Fruit fly (Drosophila melanogaster) whole organism, embryonic: Measurements from ENCODE around the gene CG31103.

ENCODE experiments used
- Aef1 ChIP-seq: fragments of 200-800 bp; sonication (Bioruptor generic); IDR thresholded peaks from 3 replicates; pipeline ENCODE4 v1.3.6; 2022; ENCODE audit warnings: missing biosample characterization, missing genetic modification characterization
- Asciz ChIP-seq: fragments of 200-800 bp; sonication (Bioruptor generic); optimal IDR thresholded peaks from 2 replicates; lab custom pipeline; 2017; ENCODE audit warnings: missing biosample characterization, mild to moderate bottlenecking, missing genetic modification characterization, missing genetic modification reagents
- Atf6 ChIP-seq: fragments of 200-800 bp; sonication (Bioruptor generic); IDR thresholded peaks from 2 replicates; pipeline ENCODE4 v1.3.6; 2022; ENCODE audit warnings: missing biosample characterization, missing genetic modification characterization
- B-H2 ChIP-seq: fragments of 200-800 bp; sonication (Bioruptor generic); optimal IDR thresholded peaks from 2 replicates; lab custom pipeline; 2018; ENCODE audit warnings: missing biosample characterization, mild to moderate bottlenecking, missing genetic modification characterization
- CG10267 ChIP-seq: fragments of 200-800 bp; sonication (Bioruptor generic); optimal IDR thresholded peaks from 2 replicates; lab custom pipeline; 2018; ENCODE audit warnings: missing biosample characterization, mild to moderate bottlenecking, missing genetic modification characterization, moderate library complexity
- CG12391 ChIP-seq: fragments of 200-800 bp; sonication (Bioruptor generic); optimal IDR thresholded peaks from 3 replicates; lab custom pipeline; 2018; ENCODE audit warnings: missing biosample characterization, mild to moderate bottlenecking, missing genetic modification characterization, moderate library complexity
- CG12659 ChIP-seq: fragments of 200-800 bp; sonication (Bioruptor generic); optimal IDR thresholded peaks from 3 replicates; lab custom pipeline; 2017; ENCODE audit warnings: mild to moderate bottlenecking, missing biosample characterization, missing genetic modification reagents, missing genetic modification characterization
- CG13424 ChIP-seq: fragments of 200-800 bp; sonication (Bioruptor generic); optimal IDR thresholded peaks from 2 replicates; lab custom pipeline; 2019; ENCODE audit warnings: missing biosample characterization, mild to moderate bottlenecking, missing genetic modification characterization, moderate library complexity
- CG13894 ChIP-seq: fragments of 200-800 bp; sonication (Bioruptor generic); optimal IDR thresholded peaks from 3 replicates; lab custom pipeline; 2018; ENCODE audit warnings: missing biosample characterization, mild to moderate bottlenecking, missing genetic modification characterization, moderate library complexity
- CG14710 ChIP-seq: fragments of 200-800 bp; sonication (Bioruptor generic); optimal IDR thresholded peaks from 3 replicates; lab custom pipeline; 2019; ENCODE audit warnings: missing biosample characterization, mild to moderate bottlenecking, missing genetic modification characterization, moderate library complexity
- CG15514 ChIP-seq: fragments of 200-800 bp; sonication (Bioruptor generic); optimal IDR thresholded peaks from 3 replicates; lab custom pipeline; 2017; ENCODE audit warnings: missing biosample characterization, missing genetic modification characterization, mild to moderate bottlenecking, moderate library complexity, missing genetic modification reagents
- CG15601 ChIP-seq: fragments of 200-800 bp; sonication (Bioruptor generic); optimal IDR thresholded peaks from 3 replicates; lab custom pipeline; 2019; ENCODE audit warnings: missing biosample characterization, mild to moderate bottlenecking, missing genetic modification characterization, moderate library complexity
- CG15696 ChIP-seq: fragments of 200-800 bp; sonication (Bioruptor generic); optimal IDR thresholded peaks from 2 replicates; lab custom pipeline; 2019; ENCODE audit warnings: missing biosample characterization, mild to moderate bottlenecking, missing genetic modification characterization, moderate library complexity
- CG1603 ChIP-seq: fragments of 200-800 bp; sonication (Bioruptor generic); optimal IDR thresholded peaks from 2 replicates; lab custom pipeline; 2019; ENCODE audit warnings: missing biosample characterization, mild to moderate bottlenecking, missing genetic modification characterization, moderate library complexity
- CG16813 ChIP-seq: fragments of 200-800 bp; sonication (Bioruptor generic); IDR thresholded peaks from 3 replicates; pipeline ENCODE4 v1.3.6; 2022; ENCODE audit warnings: missing biosample characterization, missing genetic modification characterization; ENCODE audit not compliant: partially characterized antibody
- CG17361 ChIP-seq: fragments of 200-800 bp; sonication (Bioruptor generic); IDR thresholded peaks from 3 replicates; pipeline ENCODE4 v1.3.6; 2022; ENCODE audit warnings: missing biosample characterization, missing genetic modification characterization
- CG2116 ChIP-seq: fragments of 200-800 bp; sonication (Bioruptor generic); optimal IDR thresholded peaks from 3 replicates; lab custom pipeline; 2018; ENCODE audit warnings: missing biosample characterization, mild to moderate bottlenecking, missing genetic modification characterization
- CG31224 ChIP-seq: fragments of 200-800 bp; sonication (Bioruptor generic); IDR thresholded peaks from 2 replicates; pipeline ENCODE4 v1.3.6; 2022; ENCODE audit warnings: missing biosample characterization, missing genetic modification characterization
- CG33557 ChIP-seq: fragments of 200-800 bp; sonication (Bioruptor generic); optimal IDR thresholded peaks from 2 replicates; lab custom pipeline; 2019; ENCODE audit warnings: missing biosample characterization, mild to moderate bottlenecking, missing genetic modification characterization, moderate library complexity
- CG4282 ChIP-seq: fragments of 200-800 bp; sonication (Bioruptor generic); optimal IDR thresholded peaks from 2 replicates; lab custom pipeline; 2016; ENCODE audit warnings: missing biosample characterization, missing genetic modification characterization
- CG7357 ChIP-seq: fragments of 200-800 bp; sonication (Bioruptor generic); IDR thresholded peaks from 3 replicates; pipeline ENCODE4 v1.3.6; 2022; ENCODE audit warnings: missing biosample characterization, missing genetic modification characterization
- CG8290 ChIP-seq, 3 experiments: fragments of 200-800 bp; sonication (Bioruptor generic); optimal IDR thresholded peaks; 2 replicates each; lab custom pipeline; 2016 to 2019; ENCODE audit warnings: missing biosample characterization in 3 of 3, missing genetic modification characterization in 3 of 3, mild to moderate bottlenecking in 2 of 3, moderate library complexity in 1 of 3
- CG8924 ChIP-seq: fragments of 200-800 bp; optimal IDR thresholded peaks from 3 replicates; lab custom pipeline; 2019; ENCODE audit warnings: missing biosample characterization, mild to moderate bottlenecking, missing genetic modification characterization, moderate library complexity
- CTCF ChIP-seq: fragments of 200-800 bp; sonication (Bioruptor generic); optimal IDR thresholded peaks from 2 replicates; lab custom pipeline; 2017; ENCODE audit warnings: missing biosample characterization, mild to moderate bottlenecking, missing genetic modification characterization, moderate library complexity
- CoRest ChIP-seq: fragments of 200-800 bp; sonication (Bioruptor generic); optimal IDR thresholded peaks from 3 replicates; lab custom pipeline; 2018; ENCODE audit warnings: missing biosample characterization, mild to moderate bottlenecking, missing genetic modification characterization, moderate library complexity
- Dref ChIP-seq: fragments of 200-800 bp; sonication (Bioruptor generic); IDR thresholded peaks from 2 replicates; pipeline ENCODE4 v1.3.6; 2022; ENCODE audit warnings: missing biosample characterization, missing genetic modification characterization
- E2f2 ChIP-seq: fragments of 200-800 bp; sonication (Bioruptor generic); IDR thresholded peaks from 2 replicates; pipeline ENCODE4 v1.3.6; 2022; ENCODE audit warnings: missing biosample characterization, missing genetic modification characterization
- ERR ChIP-seq: fragments of 200-800 bp; sonication (Bioruptor generic); optimal IDR thresholded peaks from 2 replicates; lab custom pipeline; 2016; ENCODE audit warnings: missing biosample characterization, missing genetic modification characterization
- Ets97D ChIP-seq: fragments of 200-800 bp; sonication (Bioruptor generic); optimal IDR thresholded peaks from 3 replicates; lab custom pipeline; 2016; ENCODE audit warnings: missing biosample characterization, missing genetic modification characterization
- Hmr ChIP-seq: fragments of 200-800 bp; sonication (Bioruptor generic); optimal IDR thresholded peaks from 3 replicates; lab custom pipeline; 2017; ENCODE audit warnings: mild to moderate bottlenecking, missing biosample characterization, missing genetic modification reagents, missing genetic modification characterization
- Lhr ChIP-seq: fragments of 200-800 bp; sonication (Bioruptor generic); optimal IDR thresholded peaks from 3 replicates; lab custom pipeline; 2017; ENCODE audit warnings: mild to moderate bottlenecking, missing biosample characterization, missing genetic modification reagents, missing genetic modification characterization
- Med ChIP-seq: fragments of 200-800 bp; sonication (Bioruptor generic); peaks from one replicate; lab custom pipeline; 2016; ENCODE audit warnings: missing biosample characterization, missing genetic modification characterization, mild to moderate bottlenecking, inconsistent platforms, moderate library complexity
- Myb ChIP-seq: fragments of 200-800 bp; sonication (Bioruptor generic); optimal IDR thresholded peaks from 2 replicates; lab custom pipeline; 2016; ENCODE audit warnings: missing biosample characterization, missing genetic modification characterization
- Nf-YC ChIP-seq: fragments of 200-800 bp; optimal IDR thresholded peaks from 3 replicates; lab custom pipeline; 2019; ENCODE audit warnings: missing biosample characterization, mild to moderate bottlenecking, missing genetic modification characterization, moderate library complexity
- Opbp ChIP-seq: fragments of 200-800 bp; sonication (Bioruptor generic); IDR thresholded peaks from 3 replicates; pipeline ENCODE4 v1.3.6; 2022; ENCODE audit warnings: missing biosample characterization, missing genetic modification characterization; ENCODE audit not compliant: partially characterized antibody
- YL-1 ChIP-seq: fragments of 200-800 bp; sonication (Bioruptor generic); optimal IDR thresholded peaks from 3 replicates; lab custom pipeline; 2017; ENCODE audit warnings: missing biosample characterization, mild to moderate bottlenecking, missing genetic modification characterization
- fd3F ChIP-seq: fragments of 200-800 bp; sonication (Bioruptor generic); optimal IDR thresholded peaks from 2 replicates; lab custom pipeline; 2018; ENCODE audit warnings: missing biosample characterization, mild to moderate bottlenecking, missing genetic modification characterization, moderate library complexity
- her ChIP-seq: fragments of 200-800 bp; sonication (Bioruptor generic); optimal IDR thresholded peaks from 2 replicates; lab custom pipeline; 2016; ENCODE audit warnings: missing biosample characterization, missing genetic modification characterization
- insv ChIP-seq, 2 experiments: fragments of 200-800 bp; sonication (Bioruptor generic); optimal IDR thresholded peaks; 3 replicates each; lab custom pipeline; 2016 to 2018; ENCODE audit warnings: missing biosample characterization in 2 of 2, missing genetic modification characterization in 2 of 2
- kay ChIP-seq: fragments of 200-800 bp; sonication (Bioruptor generic); optimal IDR thresholded peaks from 2 replicates; lab custom pipeline; 2016; ENCODE audit warnings: missing biosample characterization, missing genetic modification characterization
- pita ChIP-seq: fragments of 200-800 bp; sonication (Bioruptor generic); optimal IDR thresholded peaks from 2 replicates; lab custom pipeline; 2017; ENCODE audit warnings: missing biosample characterization, mild to moderate bottlenecking, missing genetic modification characterization
- pzg ChIP-seq: fragments of 200-800 bp; sonication (Bioruptor generic); optimal IDR thresholded peaks from 3 replicates; lab custom pipeline; 2018; ENCODE audit warnings: missing biosample characterization, mild to moderate bottlenecking, missing genetic modification characterization, moderate library complexity
- sqz ChIP-seq: fragments of 200-800 bp; sonication (Bioruptor generic); optimal IDR thresholded peaks from 3 replicates; lab custom pipeline; 2018; ENCODE audit warnings: missing biosample characterization, mild to moderate bottlenecking, missing genetic modification characterization
- stwl ChIP-seq: fragments of 200-800 bp; sonication (Bioruptor generic); optimal IDR thresholded peaks from 3 replicates; lab custom pipeline; 2018; ENCODE audit warnings: missing biosample characterization, mild to moderate bottlenecking, missing genetic modification characterization, moderate library complexity
- tap ChIP-seq: fragments of 200-800 bp; optimal IDR thresholded peaks from 3 replicates; lab custom pipeline; 2019; ENCODE audit warnings: missing biosample characterization, mild to moderate bottlenecking, missing genetic modification characterization, moderate library complexity
- trem ChIP-seq: fragments of 200-800 bp; optimal IDR thresholded peaks from 3 replicates; lab custom pipeline; 2019; ENCODE audit warnings: missing biosample characterization, mild to moderate bottlenecking, missing genetic modification characterization, moderate library complexity
- wdn ChIP-seq: fragments of 200-800 bp; sonication (Bioruptor generic); IDR thresholded peaks from 2 replicates; pipeline ENCODE4 v1.3.6; 2022; ENCODE audit warnings: missing biosample characterization, missing genetic modification characterization
- z ChIP-seq: fragments of 200-800 bp; sonication (Bioruptor generic); IDR thresholded peaks from 3 replicates; pipeline ENCODE4 v1.3.6; 2022; ENCODE audit warnings: missing biosample characterization, missing genetic modification characterization

Gene CG31103

DNA sequence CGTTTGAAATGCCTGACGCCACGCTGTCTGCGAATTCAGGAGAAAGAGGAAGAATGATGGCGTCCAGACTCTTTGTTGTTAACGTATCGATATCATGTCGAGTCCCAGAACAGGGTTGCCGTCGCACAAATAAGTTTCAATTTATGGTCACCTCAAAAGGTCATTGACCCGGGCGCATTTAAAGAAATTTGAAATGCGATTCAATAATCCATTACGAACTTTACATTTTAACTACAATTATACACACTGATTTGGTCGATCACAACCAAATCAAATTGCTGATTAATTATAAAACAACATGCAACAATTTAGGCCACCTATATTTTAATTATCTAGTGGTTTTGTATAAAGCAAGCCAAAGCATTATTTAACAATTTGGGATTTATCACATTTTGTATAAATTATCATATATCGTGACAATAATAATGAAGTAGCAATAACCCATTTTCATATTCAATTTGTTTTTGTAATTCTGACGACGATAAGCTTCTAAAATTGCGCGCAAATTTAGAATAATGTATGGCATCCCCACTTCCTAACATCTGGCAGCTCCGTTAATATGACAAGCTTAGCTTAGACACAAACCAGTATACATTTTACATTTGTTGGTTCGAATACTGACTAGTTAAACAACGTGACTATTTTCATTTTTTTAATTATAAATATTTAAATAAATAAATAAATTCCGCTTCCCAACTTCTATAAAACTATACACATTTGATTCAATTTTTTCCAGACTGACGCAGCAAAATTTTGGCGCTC, 26.1 kb downstream of the CG31103 start, which contains the start of gene bam (continued):
- 0 out of 2 replicates have a peak, but pooled peaks have one; percentile 32 for TF ChIP-seq Dref
- TF ChIP-seq CG1603 (tag; lab: Kevin White, UChicago) = peak; percentile 57
- TF ChIP-seq CG13894 (tag; lab: Kevin White, UChicago) = peak; percentile 27
- no peak for TF ChIP-seq ERR (GFP tag; lab: Kevin White, UChicago)
- TF ChIP-seq YL-1 (GFP tag; lab: Kevin White, UChicago) = peak; percentile 18
- peak; percentile 76 for TF ChIP-seq CTCF (GFP tag; lab: Kevin White, UChicago)
- TF ChIP-seq CG12391 (tag; lab: Kevin White, UChicago) = peak; percentile 33
- TF ChIP-seq fd3F (GFP tag; lab: Kevin White, UChicago) = no peak
- peak; percentile 7 for TF ChIP-seq CG15696 (tag; lab: Kevin White, UChicago)
- TF ChIP-seq CG31224 = no peak
- TF ChIP-seq CoRest (tag; lab: Kevin White, UChicago) = peak; percentile 64
- TF ChIP-seq kay (GFP tag; lab: Kevin White, UChicago) = no peak
- TF ChIP-seq wdn (GFP tag; lab: Robert Waterston, UW) = no peak
- no peak for TF ChIP-seq Atf6 (GFP tag; lab: Robert Waterston, UW)
- no peak for TF ChIP-seq z (GFP tag; lab: Robert Waterston, UW)
- peak; percentile 14; the same call in 1 of the 3 replicates for TF ChIP-seq Aef1 (GFP tag; lab: Robert Waterston, UW)
- TF ChIP-seq CG14710 (tag; lab: Kevin White, UChicago) = peak; percentile 45
- no peak for TF ChIP-seq CG4282 (GFP tag; lab: Kevin White, UChicago)
- peak; percentile 97 for TF ChIP-seq E2f2 (GFP tag; lab: Robert Waterston, UW)
- peak; percentile 81 for TF ChIP-seq pzg (GFP tag; lab: Kevin White, UChicago)
- no peak for TF ChIP-seq CG7357
- peak; percentile 83 for TF ChIP-seq stwl (tag; lab: Kevin White, UChicago)
- peak; percentile 46 for TF ChIP-seq Nf-YC (tag; lab: Kevin White, UChicago)
- TF ChIP-seq her (GFP tag; lab: Kevin White, UChicago) = no peak
- TF ChIP-seq CG17361 (GFP tag; lab: Robert Waterston, UW) = 0 out of 3 replicates have a peak, but pooled peaks have one; percentile 24
- TF ChIP-seq CG16813 (GFP tag; lab: Robert Waterston, UW) = no peak
- peak; percentile 89 for TF ChIP-seq CG15514 (GFP tag; lab: Kevin White, UChicago)
- TF ChIP-seq sqz = no peak
- TF ChIP-seq CG8924 = peak; percentile 4
- TF ChIP-seq CG8290 (GFP tag; optimal IDR thresholded peaks at IDR 0.05; lab: Kevin White, UChicago) = peak; percentile 43
- TF ChIP-seq CG8290 (tag; optimal IDR thresholded peaks at IDR 0.05; lab: Kevin White, UChicago) = no peak
- TF ChIP-seq CG13424 (tag; lab: Kevin White, UChicago) = peak; percentile 7
- TF ChIP-seq CG2116 (GFP tag; lab: Kevin White, UChicago) = peak; percentile 36
- no peak for TF ChIP-seq Asciz (GFP tag; lab: Kevin White, UChicago)
- TF ChIP-seq tap (tag; lab: Kevin White, UChicago) = peak; percentile 14
- peak; percentile 56 for TF ChIP-seq Med
- peak; percentile 22 for TF ChIP-seq CG15601 (tag; lab: Kevin White, UChicago)
- peak; percentile 59 for TF ChIP-seq Hmr
- peak; percentile 58 for TF ChIP-seq B-H2
- TF ChIP-seq Lhr (GFP tag; lab: Kevin White, UChicago) = peak; percentile 84
- peak; percentile 53 for TF ChIP-seq CG10267
- peak; percentile 86 for TF ChIP-seq pita (GFP tag; lab: Kevin White, UChicago)
- peak; percentile 37 for TF ChIP-seq CG12659
- TF ChIP-seq Myb (GFP tag; lab: Kevin White, UChicago) = peak; percentile 51
- peak in 1 of 2 experiments; percentile 46 for TF ChIP-seq insv (GFP tag; optimal IDR thresholded peaks at IDR 0.05; lab: Kevin White, UChicago)
- TF ChIP-seq CG33557 (GFP tag; lab: Kevin White, UChicago) = peak; percentile 15
- TF ChIP-seq Opbp (GFP tag; lab: Robert Waterston, UW) = 0 out of 3 replicates have a peak, but pooled peaks have one; percentile 31
- peak; percentile 71 for TF ChIP-seq trem (tag; lab: Kevin White, UChicago)
- TF ChIP-seq Ets97D (GFP tag; lab: Kevin White, UChicago) = peak; percentile 69
